Worm (Caenorhabditis elegans) whole organism, L3 larva: ENCODE results near the gene cyy-1.
A peak's percentile ranks its signal among the peaks of the same experiment; 100 is the strongest.

Experiments
- R02D3.7 ChIP-seq: fragments of 150-350 bp; optimal IDR thresholded peaks from 2 replicates; lab custom pipeline; 2014; ENCODE audit warnings: missing biosample characterization, missing genetic modification characterization
- ZK546.5 ChIP-seq: sonication (generic microtip); optimal IDR thresholded peaks from 2 replicates; lab custom pipeline; 2017; ENCODE audit warnings: missing biosample characterization, missing genetic modification characterization
- aly-2 ChIP-seq: fragments of 150-350 bp; optimal IDR thresholded peaks from 2 replicates; lab custom pipeline; 2014; ENCODE audit warnings: missing biosample characterization, missing genetic modification characterization
- ama-1 ChIP-seq: fragments of 150-350 bp; optimal IDR thresholded peaks from 2 replicates; lab custom pipeline; 2018
- ceh-16 ChIP-seq: sonication (generic microtip); optimal IDR thresholded peaks from 2 replicates; lab custom pipeline; 2017; ENCODE audit warnings: missing biosample characterization, missing genetic modification characterization
- ceh-28 ChIP-seq: fragments of 150-350 bp; optimal IDR thresholded peaks from 2 replicates; lab custom pipeline; 2014; ENCODE audit warnings: missing biosample characterization, missing genetic modification reagents, missing genetic modification characterization
- ceh-82 ChIP-seq: fragments of 150-350 bp; optimal IDR thresholded peaks from 2 replicates; lab custom pipeline; 2014; ENCODE audit warnings: missing biosample characterization, missing genetic modification characterization
- ceh-9 ChIP-seq: sonication (generic microtip); optimal IDR thresholded peaks from 2 replicates; lab custom pipeline; 2018; ENCODE audit warnings: missing biosample characterization, missing genetic modification characterization
- daf-12 ChIP-seq: fragments of 150-350 bp; optimal IDR thresholded peaks from 2 replicates; lab custom pipeline; 2014; ENCODE audit warnings: missing biosample characterization, missing genetic modification reagents, missing genetic modification characterization
- egl-27 ChIP-seq: sonication (generic microtip); optimal IDR thresholded peaks from 4 replicates; lab custom pipeline; 2017; ENCODE audit warnings: missing biosample characterization, missing genetic modification reagents, missing genetic modification characterization
- egl-5 ChIP-seq: fragments of 150-350 bp; optimal IDR thresholded peaks from 2 replicates; lab custom pipeline; 2017; ENCODE audit warnings: missing biosample characterization, missing genetic modification reagents, missing genetic modification characterization, inconsistent platforms
- elt-1 ChIP-seq: fragments of 150-350 bp; optimal IDR thresholded peaks from 2 replicates; lab custom pipeline; 2014; ENCODE audit warnings: missing biosample characterization, missing genetic modification characterization
- elt-2 ChIP-seq: sonication (generic microtip); optimal IDR thresholded peaks from 2 replicates; lab custom pipeline; 2016; ENCODE audit warnings: missing genetic modification reagents, mild to moderate bottlenecking, missing genetic modification characterization, missing compliant biosample characterization
- elt-3 ChIP-seq, 3 experiments: fragments of 150-350 bp in 1 of 3; sonication (generic microtip) in 2 of 3; optimal IDR thresholded peaks; 2 replicates in 2 of 3; 4 replicates in 1 of 3; lab custom pipeline; 2014 to 2017; ENCODE audit warnings: missing biosample characterization in 3 of 3, missing genetic modification characterization in 3 of 3
- fkh-2 ChIP-seq: fragments of 150-350 bp; optimal IDR thresholded peaks from 2 replicates; lab custom pipeline; 2014; ENCODE audit warnings: missing biosample characterization, missing genetic modification reagents, missing genetic modification characterization
- fos-1 ChIP-seq: fragments of 150-350 bp; optimal IDR thresholded peaks from 2 replicates; lab custom pipeline; 2014; ENCODE audit warnings: missing biosample characterization, missing genetic modification characterization
- hmg-11 ChIP-seq: sonication (generic microtip); optimal IDR thresholded peaks from 2 replicates; lab custom pipeline; 2016; ENCODE audit warnings: missing genetic modification characterization, missing compliant biosample characterization
- jun-1 ChIP-seq: fragments of 150-350 bp; optimal IDR thresholded peaks from 2 replicates; lab custom pipeline; 2014; ENCODE audit warnings: missing biosample characterization, missing genetic modification reagents, missing genetic modification characterization
- lin-15B ChIP-seq: fragments of 150-350 bp; optimal IDR thresholded peaks from 2 replicates; lab custom pipeline; 2014; ENCODE audit warnings: missing biosample characterization, missing genetic modification characterization
- lin-39 ChIP-seq: fragments of 150-350 bp; optimal IDR thresholded peaks from 2 replicates; lab custom pipeline; 2018; ENCODE audit warnings: missing biosample characterization, missing genetic modification reagents, missing genetic modification characterization
- lsy-12 ChIP-seq: sonication (generic microtip); optimal IDR thresholded peaks from 2 replicates; lab custom pipeline; 2016; ENCODE audit warnings: mild to moderate bottlenecking, missing genetic modification characterization, missing compliant biosample characterization
- mdl-1 ChIP-seq: fragments of 150-350 bp; optimal IDR thresholded peaks from 2 replicates; lab custom pipeline; 2014; ENCODE audit warnings: missing biosample characterization, missing genetic modification characterization
- mml-1 ChIP-seq: fragments of 150-350 bp; sonication (generic microtip); optimal IDR thresholded peaks from 3 replicates; lab custom pipeline; 2014; ENCODE audit warnings: missing biosample characterization, missing genetic modification characterization
- nhr-11 ChIP-seq: fragments of 150-350 bp; optimal IDR thresholded peaks from 2 replicates; lab custom pipeline; 2014; ENCODE audit warnings: missing biosample characterization, missing genetic modification characterization
- nhr-12 ChIP-seq: fragments of 150-350 bp; optimal IDR thresholded peaks from 2 replicates; lab custom pipeline; 2014; ENCODE audit warnings: missing biosample characterization, missing genetic modification characterization
- nhr-23 ChIP-seq: fragments of 150-350 bp; optimal IDR thresholded peaks from 2 replicates; lab custom pipeline; 2014; ENCODE audit warnings: missing biosample characterization, missing genetic modification reagents, missing genetic modification characterization
- nhr-237 ChIP-seq: fragments of 150-350 bp; optimal IDR thresholded peaks from 2 replicates; lab custom pipeline; 2014; ENCODE audit warnings: missing biosample characterization, missing genetic modification characterization
- nhr-25 ChIP-seq: sonication (generic microtip); optimal IDR thresholded peaks from 2 replicates; lab custom pipeline; 2017; ENCODE audit warnings: missing biosample characterization, missing genetic modification characterization
- nhr-28 ChIP-seq: fragments of 150-350 bp; optimal IDR thresholded peaks from 2 replicates; lab custom pipeline; 2014; ENCODE audit warnings: missing biosample characterization, missing genetic modification characterization
- nhr-43 ChIP-seq: sonication (generic microtip); optimal IDR thresholded peaks from 2 replicates; lab custom pipeline; 2016; ENCODE audit warnings: mild to moderate bottlenecking, missing genetic modification characterization, missing compliant biosample characterization; ENCODE audit not compliant: poor library complexity, severe bottlenecking
- nhr-67 ChIP-seq: fragments of 150-350 bp; optimal IDR thresholded peaks from 2 replicates; lab custom pipeline; 2014; ENCODE audit warnings: missing biosample characterization, missing genetic modification characterization
- nhr-76 ChIP-seq: fragments of 150-350 bp; sonication (generic microtip); optimal IDR thresholded peaks from 5 replicates; lab custom pipeline; 2014; ENCODE audit warnings: missing biosample characterization, missing genetic modification characterization
- nhr-77 ChIP-seq: fragments of 150-350 bp; optimal IDR thresholded peaks from 2 replicates; lab custom pipeline; 2014; ENCODE audit warnings: missing biosample characterization, missing genetic modification characterization
- pha-4 ChIP-seq: fragments of 150-350 bp; optimal IDR thresholded peaks from 2 replicates; lab custom pipeline; 2014; ENCODE audit warnings: missing biosample characterization, missing genetic modification reagents, missing genetic modification characterization
- pqm-1 ChIP-seq: fragments of 150-350 bp; optimal IDR thresholded peaks from 2 replicates; lab custom pipeline; 2017; ENCODE audit warnings: missing biosample characterization, missing genetic modification characterization, inconsistent platforms
- sea-2 ChIP-seq: fragments of 150-350 bp; sonication (generic microtip); optimal IDR thresholded peaks from 4 replicates; lab custom pipeline; 2014; ENCODE audit warnings: missing biosample characterization, missing genetic modification reagents, missing genetic modification characterization
- skn-1 ChIP-seq: fragments of 150-350 bp; optimal IDR thresholded peaks from 2 replicates; lab custom pipeline; 2014; ENCODE audit warnings: missing biosample characterization, missing genetic modification characterization
- snpc-4 ChIP-seq: fragments of 150-350 bp; optimal IDR thresholded peaks from 2 replicates; lab custom pipeline; 2014; ENCODE audit warnings: missing biosample characterization, missing genetic modification characterization
- tbx-2 ChIP-seq: sonication (generic microtip); optimal IDR thresholded peaks from 2 replicates; lab custom pipeline; 2016; ENCODE audit warnings: mild to moderate bottlenecking, missing genetic modification characterization, missing compliant biosample characterization
- unc-39 ChIP-seq: sonication (generic microtip); optimal IDR thresholded peaks from 4 replicates; lab custom pipeline; 2017; ENCODE audit warnings: missing biosample characterization, missing genetic modification characterization
- unc-62 ChIP-seq: fragments of 150-350 bp; sonication (generic microtip); optimal IDR thresholded peaks from 4 replicates; lab custom pipeline; 2014; ENCODE audit warnings: missing biosample characterization, missing genetic modification reagents, missing genetic modification characterization
- zag-1 ChIP-seq: fragments of 150-350 bp; optimal IDR thresholded peaks from 2 replicates; lab custom pipeline; 2014; ENCODE audit warnings: missing biosample characterization, missing genetic modification characterization
- ztf-11 ChIP-seq: fragments of 150-350 bp; optimal IDR thresholded peaks from 2 replicates; lab custom pipeline; 2014; ENCODE audit warnings: missing biosample characterization, missing genetic modification characterization
- ztf-4 ChIP-seq: fragments of 150-350 bp; optimal IDR thresholded peaks from 2 replicates; lab custom pipeline; 2014; ENCODE audit warnings: missing biosample characterization, missing genetic modification characterization

cyy-1 gene

ce11 chrIII:8444433-8445090 lies 38.9 kb downstream of the cyy-1 start:
- TF ChIP-seq pqm-1 (tag; lab: Kevin White, UChicago) = no peak
- no peak for TF ChIP-seq egl-5 (tag; lab: Kevin White, UChicago)
- peak; percentile 27 for TF ChIP-seq ama-1 (lab: Kevin White, UChicago)

ce11 chrIII:8446061-8446460 lies 40.4 kb downstream of the cyy-1 start:
- TF ChIP-seq pha-4 = peak; percentile 16
- TF ChIP-seq ama-1 (lab: Kevin White, UChicago) = peak; percentile 81
- no peak for TF ChIP-seq sea-2 (GFP tag; lab: Kevin White, UChicago)
- TF ChIP-seq unc-62 (GFP tag; lab: Kevin White, UChicago) = no peak
- TF ChIP-seq, all 47 proteins: peak for 2

- no peak for TF ChIP-seq elt-3 (tag; optimal IDR thresholded peaks at IDR 0.05; lab: Kevin White, UChicago)
- no peak for TF ChIP-seq ztf-4 (tag; lab: Kevin White, UChicago)
- TF ChIP-seq unc-39 = no peak
- no peak for TF ChIP-seq aly-2
- TF ChIP-seq zag-1 (tag; lab: Kevin White, UChicago) = no peak
- TF ChIP-seq lin-15B (tag; lab: Kevin White, UChicago) = no peak
- TF ChIP-seq fkh-2 (tag; lab: Kevin White, UChicago) = no peak
- no peak for TF ChIP-seq nhr-12 (tag; lab: Kevin White, UChicago)
- no peak for TF ChIP-seq mml-1 (tag; lab: Kevin White, UChicago)
- TF ChIP-seq ama-1 (lab: Kevin White, UChicago) = no peak
- no peak for TF ChIP-seq elt-1 (tag; lab: Kevin White, UChicago)
- TF ChIP-seq lsy-12 (tag; lab: Kevin White, UChicago) = no peak
- TF ChIP-seq nhr-76 (tag; lab: Kevin White, UChicago) = no peak
- TF ChIP-seq elt-2 (tag; lab: Kevin White, UChicago) = no peak
- TF ChIP-seq, all 47 proteins: peak for 0
Measured at ce11 chrIII:8446534-8446933, 40.9 kb downstream of the cyy-1 start, which contains the start of gene hsp-110. Gene hsp-110 (minus strand): TSS chrIII:8446909.

DNA sequence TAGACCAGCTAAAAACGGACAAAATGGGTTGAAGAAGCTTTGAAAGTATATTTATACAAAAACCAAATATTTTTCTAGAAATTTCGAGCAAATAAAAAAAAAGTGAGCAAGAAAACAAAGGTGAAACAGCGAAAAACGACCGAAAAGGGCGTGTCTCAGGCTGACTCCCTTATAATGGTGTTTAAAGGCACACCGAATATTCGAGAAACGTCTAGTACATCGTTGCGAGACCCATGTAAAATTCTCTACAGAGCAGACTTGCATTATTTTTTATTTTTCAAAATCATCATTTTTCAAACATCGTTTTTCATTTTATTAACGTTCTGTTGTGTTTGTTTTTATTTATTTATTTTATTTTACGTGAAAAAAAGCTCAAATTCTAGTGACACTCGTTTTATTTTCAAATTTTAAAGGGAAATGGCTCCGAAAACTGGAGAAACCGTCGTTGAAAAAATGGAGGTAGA lies 41.3 kb downstream of the cyy-1 start, which contains the start of gene rpn-3:
rpn-3 (plus strand) TSS at position 414 of the 464 bp plus-strand sequence.
- TF ChIP-seq nhr-237 (tag; lab: Kevin White, UChicago) = no peak
- TF ChIP-seq snpc-4 = peak; percentile 83
- peak; percentile 98 for TF ChIP-seq nhr-23 (tag; lab: Kevin White, UChicago)
- TF ChIP-seq jun-1 (tag; lab: Kevin White, UChicago) = peak; percentile 95
- peak; percentile 100 for TF ChIP-seq pha-4
- TF ChIP-seq nhr-76 (tag; lab: Kevin White, UChicago) = peak; percentile 79
- peak; percentile 56 for TF ChIP-seq egl-27 (tag; lab: Kevin White, UChicago)
- peak; percentile 99 for TF ChIP-seq lin-15B (tag; lab: Kevin White, UChicago)
- TF ChIP-seq nhr-77 (tag; lab: Kevin White, UChicago) = peak; percentile 85
- TF ChIP-seq hmg-11 (tag; lab: Kevin White, UChicago) = peak; percentile 95
- TF ChIP-seq nhr-28 (tag; lab: Kevin White, UChicago) = peak; percentile 47
- TF ChIP-seq fos-1 (tag; lab: Kevin White, UChicago) = peak; percentile 51
- no peak for TF ChIP-seq nhr-67 (tag; lab: Kevin White, UChicago)
- peak; percentile 85 for TF ChIP-seq ceh-28 (tag; lab: Kevin White, UChicago)
- TF ChIP-seq aly-2 = no peak
- TF ChIP-seq mml-1 (tag; lab: Kevin White, UChicago) = peak; percentile 59
- peak; percentile 82 for TF ChIP-seq tbx-2 (tag; lab: Kevin White, UChicago)
- TF ChIP-seq nhr-25 (tag; lab: Kevin White, UChicago) = peak; percentile 95
- TF ChIP-seq ztf-11 (tag; lab: Kevin White, UChicago) = no peak
- no peak for TF ChIP-seq unc-39
- peak; percentile 88 for TF ChIP-seq R02D3.7 (tag; lab: Kevin White, UChicago)
- TF ChIP-seq elt-1 (tag; lab: Kevin White, UChicago) = peak; percentile 60
- TF ChIP-seq ceh-9 = no peak
- TF ChIP-seq sea-2 (GFP tag; lab: Kevin White, UChicago) = peak; percentile 98
- TF ChIP-seq ceh-16 (tag; lab: Kevin White, UChicago) = peak; percentile 45
- no peak for TF ChIP-seq nhr-12 (tag; lab: Kevin White, UChicago)
- no peak for TF ChIP-seq daf-12 (tag; lab: Kevin White, UChicago)
- TF ChIP-seq ama-1 (lab: Kevin White, UChicago) = peak; percentile 93
- TF ChIP-seq fkh-2 (tag; lab: Kevin White, UChicago) = peak; percentile 70
- peak; percentile 43 for TF ChIP-seq ZK546.5 (tag; lab: Kevin White, UChicago)
- TF ChIP-seq ceh-82 (tag; lab: Kevin White, UChicago) = peak; percentile 72
- TF ChIP-seq nhr-11 = peak; percentile 92
- TF ChIP-seq nhr-43 (tag; lab: Kevin White, UChicago) = peak; percentile 94
- peak; percentile 93 for TF ChIP-seq lin-39 (tag; lab: Kevin White, UChicago)
- TF ChIP-seq skn-1 (tag; lab: Kevin White, UChicago) = peak; percentile 100
- peak; percentile 70 for TF ChIP-seq elt-2 (tag; lab: Kevin White, UChicago)
- TF ChIP-seq unc-62 (GFP tag; lab: Kevin White, UChicago) = no peak
- TF ChIP-seq elt-3 (tag; optimal IDR thresholded peaks at IDR 0.05; lab: Kevin White, UChicago) = peak in 1 of 3 experiments; percentile 19
- peak; percentile 65 for TF ChIP-seq ztf-4 (tag; lab: Kevin White, UChicago)
- peak; percentile 98 for TF ChIP-seq lsy-12 (tag; lab: Kevin White, UChicago)
- peak; percentile 91 for TF ChIP-seq pqm-1 (tag; lab: Kevin White, UChicago)
- TF ChIP-seq mdl-1 (tag; lab: Kevin White, UChicago) = no peak
